Worm (Caenorhabditis elegans): ENCODE results near the gene ZK666.2.
"Not testable (repeated sequence)": the region's sequence is repeated elsewhere in the genome, so short reads cannot be mapped to it uniquely, and the experiment has no call there.

The ZK666.2 gene

DNA sequence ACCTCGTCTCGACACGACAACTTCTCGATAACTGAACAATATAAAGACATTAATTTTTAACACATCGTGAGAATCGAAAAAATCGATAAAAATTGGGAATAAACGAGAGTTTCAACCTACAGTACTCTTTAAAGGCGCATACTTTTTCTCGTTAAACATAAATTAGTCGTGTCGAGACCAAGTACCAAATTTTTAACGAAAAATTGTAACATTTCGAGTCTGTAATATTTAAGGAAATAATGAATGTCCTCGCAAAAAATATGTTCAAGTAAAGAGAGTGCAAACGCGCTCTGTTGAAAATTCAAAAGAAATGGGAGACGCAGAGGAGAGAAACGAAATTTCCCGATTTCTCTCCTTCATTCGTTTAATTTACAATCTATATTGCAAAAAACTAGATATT is 21.4 kb downstream of the ZK666.2 start:
- no peak for TF ChIP-seq unc-62 (GFP tag; optimal IDR thresholded peaks at IDR 0.05)

- no peak for TF ChIP-seq unc-62 (GFP tag; optimal IDR thresholded peaks at IDR 0.05)
These were observed 22.0 kb downstream of the ZK666.2 start, which contains the start of gene lin-56 for ce11 chrII:10449707-10450106. lin-56 (plus strand) TSS chrII:10450007.

DNA sequence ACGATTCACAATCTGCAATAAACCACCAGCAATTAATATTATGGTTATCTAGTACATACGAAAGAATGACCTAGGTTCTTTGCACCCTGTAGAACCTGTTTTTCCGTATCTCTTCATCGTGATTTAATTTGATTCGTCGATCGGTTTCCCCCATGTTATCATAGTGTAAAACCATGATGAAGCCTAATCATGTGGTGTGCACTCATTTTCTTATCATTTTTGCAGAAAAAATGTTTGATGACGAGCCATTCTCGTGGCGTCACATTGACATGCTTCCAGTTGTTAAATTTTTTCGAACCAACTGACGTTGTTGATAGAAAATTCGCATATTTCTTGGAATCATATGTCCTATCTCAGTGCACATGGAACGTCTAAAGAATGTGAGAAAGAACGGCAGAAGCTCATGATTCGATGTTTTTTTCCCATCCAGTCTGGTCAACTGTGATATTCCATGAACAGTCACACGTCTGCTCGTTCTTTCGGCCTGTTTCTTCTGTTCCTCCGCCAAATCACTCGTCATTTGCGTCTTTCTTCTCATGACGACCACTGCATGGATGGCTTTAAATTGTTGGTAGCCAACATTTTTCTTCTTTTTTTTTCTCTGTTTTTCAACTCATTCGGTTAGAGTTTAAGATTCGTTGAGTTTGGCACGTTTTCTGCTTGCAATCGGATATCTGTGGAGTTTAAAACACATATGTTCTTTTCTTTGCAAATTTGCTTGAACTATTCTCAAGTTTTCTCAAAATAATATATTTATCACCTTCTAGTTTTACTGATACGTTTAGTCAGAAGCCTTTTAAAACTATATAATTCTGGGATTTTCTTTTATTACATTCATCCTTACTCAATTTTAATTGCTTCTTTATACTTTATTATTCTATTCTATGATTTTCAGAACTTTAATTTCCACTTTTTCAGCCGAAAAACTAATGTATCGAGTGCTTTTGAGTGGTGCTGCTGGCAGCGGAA is 24.1 kb downstream of the ZK666.2 start, which contains the start of gene ZK673.2:
TSS of gene ZK673.2 (plus strand) at position 919 of the 969 bp plus-strand sequence.
- no peak for TF ChIP-seq unc-62 (GFP tag; optimal IDR thresholded peaks at IDR 0.05)

ce11 chrII:10446814-10447213 is 24.9 kb downstream of the ZK666.2 start:
- TF ChIP-seq unc-62 (GFP tag; optimal IDR thresholded peaks at IDR 0.05): no peak

DNA sequence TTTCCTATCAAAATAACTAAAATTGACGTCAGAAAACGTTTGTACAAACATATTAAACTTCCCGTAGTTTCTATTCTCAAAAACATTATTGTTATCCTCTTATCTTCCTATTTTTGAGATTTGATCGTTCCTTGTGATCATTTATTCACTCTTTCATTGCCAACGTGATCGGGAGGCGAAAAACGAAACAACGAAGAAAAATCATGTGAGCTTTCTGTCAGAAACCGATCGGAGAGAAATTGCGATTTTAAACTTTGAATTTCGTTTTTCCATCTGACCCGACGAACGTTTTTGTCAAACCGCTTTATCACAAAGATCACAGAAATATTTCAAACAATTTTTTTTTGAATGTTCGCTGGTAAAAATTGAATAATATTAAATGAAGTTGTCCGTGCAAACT is 25.4 kb downstream of the ZK666.2 start:
- no peak for TF ChIP-seq unc-62 (GFP tag; optimal IDR thresholded peaks at IDR 0.05)

- TF ChIP-seq unc-62 (GFP tag; optimal IDR thresholded peaks at IDR 0.05): no peak
These were observed 26.0 kb downstream of the ZK666.2 start for ce11 chrII:10445738-10446137.

DNA sequence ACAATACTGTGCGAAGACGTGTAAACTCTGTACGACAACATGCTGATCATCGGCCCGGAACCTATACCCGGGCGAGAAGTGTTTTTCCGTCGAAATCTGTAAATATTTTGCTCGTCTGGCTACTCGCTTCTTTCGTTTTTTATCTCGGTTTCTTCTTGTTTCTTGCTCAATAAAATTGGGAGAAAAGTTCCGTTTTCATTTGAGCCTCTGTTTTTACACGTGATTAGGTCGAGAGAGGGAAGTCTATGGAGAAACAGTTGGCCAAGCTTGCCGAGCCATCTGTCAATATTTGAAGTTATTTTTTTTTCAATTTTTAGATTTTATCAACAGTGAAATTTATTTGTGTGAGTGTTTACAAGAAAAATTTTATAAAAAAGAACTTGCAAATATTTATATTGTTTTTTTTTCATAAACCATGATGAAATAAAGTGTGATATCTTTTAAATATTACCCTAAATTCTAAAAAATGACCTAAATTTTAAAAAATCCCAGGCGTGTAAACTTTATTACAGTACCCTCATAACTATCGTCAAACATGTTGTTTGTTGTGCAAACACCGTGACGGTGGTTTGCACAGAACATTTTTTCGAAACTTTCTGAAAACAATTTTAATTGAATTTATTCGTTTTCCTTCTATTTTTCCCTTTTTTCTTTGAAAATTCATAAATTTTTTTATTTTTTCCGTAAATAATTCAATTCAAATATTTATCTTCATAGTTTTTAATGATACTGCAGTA is 26.6 kb downstream of the ZK666.2 start:
- TF ChIP-seq unc-62 (GFP tag; optimal IDR thresholded peaks at IDR 0.05): no peak

DNA sequence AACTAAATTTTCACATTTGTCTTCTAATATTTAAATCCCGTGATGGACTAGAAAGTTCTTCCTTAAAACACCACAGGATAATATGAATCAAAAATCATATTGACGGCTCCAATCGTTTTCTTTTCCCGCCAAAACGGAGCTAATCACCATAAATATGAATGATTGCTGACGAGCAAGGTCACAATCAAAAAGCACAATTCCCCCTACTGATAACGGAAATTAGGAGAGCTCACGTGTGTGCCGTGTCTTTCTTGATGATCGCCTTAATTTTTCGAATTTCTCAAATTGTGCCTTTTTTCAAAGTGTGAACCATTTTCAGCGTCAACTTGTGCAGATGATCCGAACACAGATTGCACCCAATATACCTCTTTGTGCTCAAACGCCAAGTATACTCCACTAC is 27.8 kb downstream of the ZK666.2 start:
- no peak for TF ChIP-seq unc-62 (GFP tag; optimal IDR thresholded peaks at IDR 0.05)

ce11 chrII:10442846-10443245 is 28.8 kb downstream of the ZK666.2 start, which contains the start of gene ZK673.1:
ZK673.1 (plus strand) TSS chrII:10443146.
- not testable (repeated sequence) for TF ChIP-seq unc-62 (GFP tag; optimal IDR thresholded peaks at IDR 0.05)

ce11 chrII:10439976-10440375 is 31.7 kb downstream of the ZK666.2 start, which contains the start of gene E04D5.4:
E04D5.4 (plus strand) TSS chrII:10440276.
- no peak for TF ChIP-seq unc-62 (GFP tag; optimal IDR thresholded peaks at IDR 0.05)

ce11 chrII:10437840-10438239 is 33.9 kb downstream of the ZK666.2 start:
- no peak for TF ChIP-seq unc-62 (GFP tag; optimal IDR thresholded peaks at IDR 0.05)

- no peak for TF ChIP-seq unc-62 (GFP tag; optimal IDR thresholded peaks at IDR 0.05)
These were observed 35.9 kb downstream of the ZK666.2 start, which contains the start of gene cut-4 for ce11 chrII:10435836-10436235. cut-4 (plus strand) TSS chrII:10436136.

- TF ChIP-seq unc-62 (GFP tag; optimal IDR thresholded peaks at IDR 0.05): no peak
These were observed 49.7 kb downstream of the ZK666.2 start, which contains the start of gene frpr-21 for ce11 chrII:10421941-10422340. frpr-21 (minus strand) TSS chrII:10422041.
